Worm (Caenorhabditis elegans): Measurements from ENCODE around the gene lmd-3.

The lmd-3 gene

ce11 chrV:8375419-8375818 lies 69.2 kb downstream of the lmd-3 start, which contains the start of gene F38E1.10:
TSS of gene F38E1.10 (minus strand) at chrV:8375519.
- no peak for TF ChIP-seq elt-2 (tag; optimal IDR thresholded peaks at IDR 0.05)

- no peak for TF ChIP-seq nhr-237 (tag; optimal IDR thresholded peaks at IDR 0.05)
- no peak for TF ChIP-seq elt-1 (tag; optimal IDR thresholded peaks at IDR 0.05)
- TF ChIP-seq nhr-23 (tag; optimal IDR thresholded peaks at IDR 0.05) = no peak
- TF ChIP-seq egl-27 (tag; optimal IDR thresholded peaks at IDR 0.05) = no peak
- TF ChIP-seq nhr-11 (tag; optimal IDR thresholded peaks at IDR 0.05) = no peak
- TF ChIP-seq lsy-12 (tag; optimal IDR thresholded peaks at IDR 0.05) = no peak
- TF ChIP-seq nhr-28 (tag; optimal IDR thresholded peaks at IDR 0.05) = no peak
- TF ChIP-seq daf-12 (tag; optimal IDR thresholded peaks at IDR 0.05) = no peak
- no peak for TF ChIP-seq skn-1 (tag; optimal IDR thresholded peaks at IDR 0.05)
- TF ChIP-seq egl-5 (tag; optimal IDR thresholded peaks at IDR 0.05) = no peak
- no peak for TF ChIP-seq pha-4 (tag; optimal IDR thresholded peaks at IDR 0.05)
- no peak for TF ChIP-seq tbx-2 (tag; optimal IDR thresholded peaks at IDR 0.05)
- no peak for TF ChIP-seq snpc-4 (tag; optimal IDR thresholded peaks at IDR 0.05)
- no peak for TF ChIP-seq fos-1 (tag; optimal IDR thresholded peaks at IDR 0.05)
Observed at ce11 chrV:8370705-8371104, 73.9 kb downstream of the lmd-3 start, which contains the start of gene gpa-2. TSS of gene gpa-2 (plus strand) at chrV:8371005.
